Worm (Caenorhabditis elegans) whole organism, midembryonic: ENCODE measurements around the gene C50B8.6.

Source experiments
- T22C8.4 ChIP-seq: fragments of 200-800 bp; sonication (Bioruptor generic); IDR thresholded peaks from 2 replicates; pipeline ENCODE4 v1.3.6; 2022; ENCODE audit warnings: missing genetic modification characterization, missing compliant biosample characterization
- flt-1 ChIP-seq: fragments of 200-800 bp; sonication (Bioruptor generic); IDR thresholded peaks from 2 replicates; pipeline ENCODE4 v1.3.6; 2022; ENCODE audit warnings: missing genetic modification characterization, missing compliant biosample characterization
- klf-2 ChIP-seq: fragments of 200-800 bp; sonication (Bioruptor generic); conservative IDR thresholded peaks from 2 replicates; pipeline ENCODE4 v1.3.6; 2022; ENCODE audit warnings: missing genetic modification reagents, missing genetic modification characterization, missing compliant biosample characterization
- med-1 ChIP-seq: sonication (generic microtip); optimal IDR thresholded peaks from 2 replicates; lab custom pipeline; 2017; ENCODE audit warnings: missing genetic modification characterization, mild to moderate bottlenecking, missing compliant biosample characterization, antibody characterized with exemption, missing genetic modification reagents; ENCODE audit not compliant: insufficient read depth
- ref-1 ChIP-seq: fragments of 200-800 bp; sonication (Bioruptor generic); conservative IDR thresholded peaks from 2 replicates; pipeline ENCODE4 v1.3.6; 2022; ENCODE audit warnings: missing genetic modification reagents, missing genetic modification characterization, missing compliant biosample characterization
- tab-1 ChIP-seq: fragments of 200-800 bp; sonication (Bioruptor generic); IDR thresholded peaks from 2 replicates; pipeline ENCODE4 v1.3.6; 2022; ENCODE audit warnings: missing genetic modification characterization, missing compliant biosample characterization
- ztf-23 ChIP-seq: fragments of 200-800 bp; sonication (Bioruptor generic); IDR thresholded peaks from 2 replicates; pipeline ENCODE4 v1.3.6; 2022; ENCODE audit warnings: missing genetic modification reagents, missing genetic modification characterization, missing compliant biosample characterization
- ztf-29 ChIP-seq: fragments of 200-800 bp; sonication (Bioruptor generic); IDR thresholded peaks from 2 replicates; pipeline ENCODE4 v1.3.6; 2022; ENCODE audit warnings: missing genetic modification reagents, missing genetic modification characterization, missing compliant biosample characterization

ce11 chrV:13536058-13536579 lies 42.7 kb upstream of the C50B8.6 start, which contains the start of gene frpr-5:
- TF ChIP-seq tab-1 (no peak), klf-2 (no peak), ztf-29 (GFP tag; lab: Robert Waterston, UW) (no peak), flt-1 (GFP tag; lab: Robert Waterston, UW) (no peak), ztf-23 (GFP tag; lab: Robert Waterston, UW) (no peak), T22C8.4 (GFP tag; lab: Robert Waterston, UW) (no peak), med-1 (no peak), ref-1 (no peak)
